Worm (Caenorhabditis elegans): Measurements from ENCODE around the gene T07A9.15.
A peak's percentile ranks its signal among the peaks of the same experiment; 100 is the strongest.

The T07A9.15 gene

DNA sequence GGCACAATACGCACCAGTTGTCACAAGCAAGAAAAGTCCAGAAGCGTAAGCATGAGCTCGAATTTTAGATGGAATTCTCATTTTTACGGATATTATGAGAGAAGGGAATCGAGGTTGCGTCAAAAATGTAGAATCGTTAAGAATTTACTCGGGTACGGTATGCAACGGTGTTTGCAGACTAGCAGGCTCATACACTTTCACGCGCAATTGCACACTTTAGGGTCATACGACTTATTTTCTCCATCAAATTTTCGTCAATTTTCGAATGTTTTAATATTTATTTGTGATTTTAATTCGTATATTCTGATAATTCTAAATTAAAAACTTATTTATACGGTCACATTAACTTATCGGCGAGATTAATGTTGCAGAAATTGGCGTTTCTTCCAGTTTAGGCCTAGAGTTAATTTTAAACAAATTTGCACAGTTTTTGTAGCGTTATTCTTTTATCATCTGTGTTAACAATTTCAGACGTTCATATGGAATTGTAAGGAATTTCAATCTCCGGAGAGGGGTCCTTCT lies at the start of gene T07A9.15, which contains the start of gene nog-1:
TSS of gene T07A9.15 (minus strand) at position 138 of the 522 bp plus-strand sequence.
TSS of gene nog-1 (plus strand) at position 472 of the 522 bp plus-strand sequence.
- TF ChIP-seq lin-14 (GFP tag; optimal IDR thresholded peaks at IDR 0.05) (no peak), sptf-1 (tag; optimal IDR thresholded peaks at IDR 0.05) (no peak), fkh-4 (tag; optimal IDR thresholded peaks at IDR 0.05; ENCODE audit: borderline replicate concordance) (no peak), fkh-10 (GFP tag; optimal IDR thresholded peaks at IDR 0.05) (peak; percentile 32), ceh-8 (GFP tag; optimal IDR thresholded peaks at IDR 0.05) (no peak), lin-35 (GFP tag; optimal IDR thresholded peaks at IDR 0.05) (peak; percentile 80 to 87), zag-1 (tag; optimal IDR thresholded peaks at IDR 0.05) (no peak), egl-27 (tag; optimal IDR thresholded peaks at IDR 0.05) (no peak), nhr-19 (GFP tag; conservative IDR thresholded peaks at IDR 0.05) (peak; percentile 54), vab-15 (tag; optimal IDR thresholded peaks at IDR 0.05) (peak; percentile 49), swsn-7 (tag; optimal IDR thresholded peaks at IDR 0.05) (peak; percentile 72), nhr-90 (tag; optimal IDR thresholded peaks at IDR 0.05; ENCODE audit: poor library complexity) (peak; percentile 68), irx-1 (tag; optimal IDR thresholded peaks at IDR 0.05) (peak; percentile 6), lin-39 (tag; optimal IDR thresholded peaks at IDR 0.05) (peak; percentile 29), mef-2 (tag; optimal IDR thresholded peaks at IDR 0.05) (no peak), nhr-71 (tag; optimal IDR thresholded peaks at IDR 0.05) (peak; percentile 79), nhr-84 (tag; optimal IDR thresholded peaks at IDR 0.05) (no peak), hlh-17 (GFP tag; optimal IDR thresholded peaks at IDR 0.05; ENCODE audit: borderline replicate concordance) (no peak), F16B12.6 (tag; optimal IDR thresholded peaks at IDR 0.05) (peak; percentile 98), ceh-88 (GFP tag; IDR thresholded peaks at IDR 0.05) (no peak), pax-3 (tag; optimal IDR thresholded peaks at IDR 0.05) (peak; percentile 23), mdl-1 (tag; optimal IDR thresholded peaks at IDR 0.05) (peak in 1 of 2 experiments; percentile 59), unc-86 (tag; optimal IDR thresholded peaks at IDR 0.05) (peak; percentile 61), alr-1 (tag; optimal IDR thresholded peaks at IDR 0.05; ENCODE audit: borderline replicate concordance) (no peak), nhr-85 (tag) (peak; percentile 69), aly-2 (tag; optimal IDR thresholded peaks at IDR 0.05) (peak; percentile 37), mab-9 (GFP tag; IDR thresholded peaks at IDR 0.05) (no peak), fos-1 (tag; optimal IDR thresholded peaks at IDR 0.05) (peak; percentile 32), nhr-77 (tag; optimal IDR thresholded peaks at IDR 0.05) (peak; percentile 53), lir-3 (tag; optimal IDR thresholded peaks at IDR 0.05; ENCODE audit: poor library complexity) (peak; percentile 18), efl-1 (optimal IDR thresholded peaks at IDR 0.05) (peak; percentile 73 to 78), efl-1 (GFP tag; optimal IDR thresholded peaks at IDR 0.05 in 1 of 2) (peak; percentile 73 to 97), nhr-11 (tag; optimal IDR thresholded peaks at IDR 0.05) (no peak), ztf-11 (tag; optimal IDR thresholded peaks at IDR 0.05) (peak in 1 of 2 experiments; percentile 52), ama-1 (optimal IDR thresholded peaks at IDR 0.05) (no peak), grh-1 (GFP tag; IDR thresholded peaks at IDR 0.05) (no peak), blmp-1 (tag; optimal IDR thresholded peaks at IDR 0.05) (peak; percentile 41), unc-130 (tag; optimal IDR thresholded peaks at IDR 0.05) (peak; percentile 82), sox-4 (tag; optimal IDR thresholded peaks at IDR 0.05) (peak; percentile 6), dpl-1 (GFP tag; optimal IDR thresholded peaks at IDR 0.05) (peak; percentile 71 to 75 (median 73)), nhr-20 (tag; optimal IDR thresholded peaks at IDR 0.05) (peak; percentile 65), rnt-1 (tag; optimal IDR thresholded peaks at IDR 0.05) (peak; percentile 73), aha-1 (tag; optimal IDR thresholded peaks at IDR 0.05) (no peak), C04F5.9 (tag; optimal IDR thresholded peaks at IDR 0.05) (peak; percentile 7), elt-2 (tag; optimal IDR thresholded peaks at IDR 0.05) (peak; percentile 7), nhr-47 (tag; optimal IDR thresholded peaks at IDR 0.05) (peak; percentile 76), skn-1 (tag; optimal IDR thresholded peaks at IDR 0.05) (peak; percentile 33), nhr-76 (tag; optimal IDR thresholded peaks at IDR 0.05) (no peak), fkh-8 (tag; optimal IDR thresholded peaks at IDR 0.05) (peak; percentile 69), C16A3.4 (tag; optimal IDR thresholded peaks at IDR 0.05) (peak; percentile 78), mep-1 (tag; optimal IDR thresholded peaks at IDR 0.05) (peak; percentile 89), C34B4.2 (tag; optimal IDR thresholded peaks at IDR 0.05) (no peak), xbp-1 (tag; optimal IDR thresholded peaks at IDR 0.05) (peak; percentile 67)
